Worm (Caenorhabditis elegans) whole organism, young adult: ENCODE results near the gene K04C1.3.
A peak's percentile ranks its signal among the peaks of the same experiment; 100 is the strongest.

Source experiments
- B0019.2 ChIP-seq: fragments of 200-800 bp; sonication (Bioruptor generic); conservative IDR thresholded peaks from 2 replicates; pipeline ENCODE4 v1.3.6; 2022; ENCODE audit warnings: missing genetic modification reagents, missing genetic modification characterization, missing compliant biosample characterization
- B0035.1 ChIP-seq: sonication (generic microtip); optimal IDR thresholded peaks from 2 replicates; lab custom pipeline; 2016; ENCODE audit warnings: missing genetic modification characterization, mild to moderate bottlenecking, missing compliant biosample characterization, missing genotype, missing genetic modification reagents
- B0336.3 ChIP-seq: fragments of 200-800 bp; sonication (Bioruptor generic); IDR thresholded peaks from 2 replicates; pipeline ENCODE4 v1.3.6; 2022; ENCODE audit warnings: missing genetic modification characterization, missing compliant biosample characterization
- F10E7.11 ChIP-seq: sonication (generic microtip); optimal IDR thresholded peaks from 2 replicates; lab custom pipeline; 2017; ENCODE audit warnings: mild to moderate bottlenecking, missing genetic modification characterization, moderate library complexity, missing compliant biosample characterization
- F37B4.10 ChIP-seq: fragments of 200-800 bp; sonication (Bioruptor generic); IDR thresholded peaks from 2 replicates; pipeline ENCODE4 v1.3.6; 2022; ENCODE audit warnings: missing genetic modification characterization, missing compliant biosample characterization
- F52B5.7 ChIP-seq: sonication (generic microtip); optimal IDR thresholded peaks from 2 replicates; lab custom pipeline; 2016; ENCODE audit warnings: mild to moderate bottlenecking, missing genetic modification characterization, missing compliant biosample characterization
- K12H6.12 ChIP-seq: fragments of 200-800 bp; sonication (Bioruptor generic); optimal IDR thresholded peaks from 2 replicates; lab custom pipeline; 2018; ENCODE audit warnings: mild to moderate bottlenecking, missing genetic modification characterization, missing compliant biosample characterization
- T07F8.4 ChIP-seq: sonication (generic microtip); optimal IDR thresholded peaks from 2 replicates; lab custom pipeline; 2016; ENCODE audit warnings: mild to moderate bottlenecking, missing genetic modification characterization, moderate library complexity, missing compliant biosample characterization
- Y53G8AR.9 ChIP-seq: fragments of 200-800 bp; sonication (Bioruptor generic); conservative IDR thresholded peaks from 2 replicates; pipeline ENCODE4 v1.3.6; 2022; ENCODE audit warnings: missing genetic modification reagents, missing genetic modification characterization, missing compliant biosample characterization
- Y67H2A.10 ChIP-seq: fragments of 200-800 bp; sonication (Bioruptor generic); conservative IDR thresholded peaks from 2 replicates; pipeline ENCODE4 v1.3.6; 2022; ENCODE audit warnings: missing genetic modification reagents, missing genetic modification characterization, missing compliant biosample characterization
- atf-7 ChIP-seq: sonication (generic microtip); optimal IDR thresholded peaks from 2 replicates; lab custom pipeline; 2017; ENCODE audit warnings: mild to moderate bottlenecking, missing genetic modification characterization, missing compliant biosample characterization
- attf-3 ChIP-seq: fragments of 200-800 bp; sonication (Bioruptor generic); conservative IDR thresholded peaks from 2 replicates; pipeline ENCODE4 v1.3.6; 2022; ENCODE audit warnings: missing genetic modification reagents, missing genetic modification characterization, missing compliant biosample characterization
- cebp-2 ChIP-seq: fragments of 200-800 bp; sonication (Bioruptor generic); IDR thresholded peaks from 2 replicates; pipeline ENCODE4 v1.3.6; 2022; ENCODE audit warnings: missing genetic modification characterization, missing compliant biosample characterization
- ceh-27 ChIP-seq: fragments of 200-800 bp; sonication (Bioruptor generic); optimal IDR thresholded peaks from 2 replicates; lab custom pipeline; 2018; ENCODE audit warnings: mild to moderate bottlenecking, missing genetic modification characterization, moderate library complexity, missing compliant biosample characterization
- ceh-58 ChIP-seq: fragments of 200-800 bp; sonication (Bioruptor generic); IDR thresholded peaks from 2 replicates; pipeline ENCODE4 v1.3.6; 2022; ENCODE audit warnings: missing genetic modification characterization, missing compliant biosample characterization
- ceh-79 ChIP-seq: sonication (generic microtip); optimal IDR thresholded peaks from 2 replicates; lab custom pipeline; 2017; ENCODE audit warnings: mild to moderate bottlenecking, missing genetic modification characterization, missing compliant biosample characterization
- dpff-1 ChIP-seq: sonication (generic microtip); optimal IDR thresholded peaks from 2 replicates; lab custom pipeline; 2017; ENCODE audit warnings: mild to moderate bottlenecking, missing genetic modification characterization, missing compliant biosample characterization
- hlh-12 ChIP-seq: sonication (generic microtip); optimal IDR thresholded peaks from 2 replicates; lab custom pipeline; 2016; ENCODE audit warnings: missing genetic modification characterization, missing compliant biosample characterization
- hmg-1.2 ChIP-seq: fragments of 200-800 bp; sonication (Bioruptor generic); IDR thresholded peaks from 2 replicates; pipeline ENCODE4 v1.3.6; 2022; ENCODE audit warnings: missing genetic modification reagents, missing genetic modification characterization, missing compliant biosample characterization
- hmg-20 ChIP-seq: fragments of 200-800 bp; sonication (Bioruptor generic); IDR thresholded peaks from 2 replicates; pipeline ENCODE4 v1.3.6; 2022; ENCODE audit warnings: missing genetic modification reagents, missing genetic modification characterization, missing compliant biosample characterization
- hrde-1 ChIP-seq: sonication (generic microtip); optimal IDR thresholded peaks from 2 replicates; lab custom pipeline; 2016; ENCODE audit warnings: missing genetic modification characterization, mild to moderate bottlenecking, missing compliant biosample characterization, moderate library complexity, missing genotype, missing genetic modification reagents, borderline replicate concordance
- let-607 ChIP-seq, 2 experiments: fragments of 200-800 bp in 1 of 2; sonication (Bioruptor generic) in 1 of 2; sonication (generic microtip) in 1 of 2; optimal IDR thresholded peaks; 2 replicates each; lab custom pipeline; 2016 to 2018; ENCODE audit warnings: mild to moderate bottlenecking in 2 of 2, missing compliant biosample characterization in 2 of 2, missing genetic modification characterization in 2 of 2, moderate library complexity in 2 of 2, missing genotype in 1 of 2
- lin-35 ChIP-seq, 3 experiments: fragments of 150-350 bp in 2 of 3; sonication (generic microtip) in 1 of 3; optimal IDR thresholded peaks; 2 replicates each; lab custom pipeline; 2014 to 2018; ENCODE audit warnings: missing biosample characterization in 3 of 3, missing genetic modification characterization in 3 of 3, missing genetic modification reagents in 3 of 3
- lir-1 ChIP-seq: fragments of 200-800 bp; sonication (Bioruptor generic); conservative IDR thresholded peaks from 2 replicates; pipeline ENCODE4 v1.3.6; 2022; ENCODE audit warnings: missing genetic modification reagents, missing genetic modification characterization, missing compliant biosample characterization
- lsy-27 ChIP-seq: sonication (generic microtip); optimal IDR thresholded peaks from 2 replicates; lab custom pipeline; 2017; ENCODE audit warnings: missing genetic modification characterization, mild to moderate bottlenecking, missing compliant biosample characterization, antibody characterized with exemption, missing genotype, borderline replicate concordance; ENCODE audit not compliant: insufficient read depth
- madf-10 ChIP-seq: sonication (generic microtip); optimal IDR thresholded peaks from 2 replicates; lab custom pipeline; 2016; ENCODE audit warnings: mild to moderate bottlenecking, missing genetic modification characterization, missing compliant biosample characterization
- madf-3 ChIP-seq: fragments of 200-800 bp; sonication (Bioruptor generic); IDR thresholded peaks from 2 replicates; pipeline ENCODE4 v1.3.6; 2022; ENCODE audit warnings: missing genetic modification reagents, missing genetic modification characterization, missing compliant biosample characterization
- nfya-1 ChIP-seq: sonication (generic microtip); optimal IDR thresholded peaks from 2 replicates; lab custom pipeline; 2017; ENCODE audit warnings: antibody characterized with exemption, missing compliant biosample characterization, missing genetic modification characterization, borderline replicate concordance; ENCODE audit not compliant: insufficient read depth
- nhr-27 ChIP-seq: fragments of 200-800 bp; sonication (Bioruptor generic); optimal IDR thresholded peaks from 2 replicates; lab custom pipeline; 2018; ENCODE audit warnings: mild to moderate bottlenecking, missing genetic modification characterization, moderate library complexity, missing compliant biosample characterization
- nhr-80 ChIP-seq: sonication (generic microtip); optimal IDR thresholded peaks from 2 replicates; lab custom pipeline; 2016; ENCODE audit warnings: missing genetic modification characterization, missing compliant biosample characterization
- pbrm-1 ChIP-seq: fragments of 200-800 bp; sonication (Bioruptor generic); IDR thresholded peaks from 2 replicates; pipeline ENCODE4 v1.3.6; 2022; ENCODE audit warnings: missing genetic modification reagents, missing genetic modification characterization, missing compliant biosample characterization
- rec-8 ChIP-seq, 2 experiments: sonication (generic microtip); optimal IDR thresholded peaks; 2 replicates each; lab custom pipeline; 2016; ENCODE audit warnings: mild to moderate bottlenecking in 2 of 2, missing genetic modification characterization in 2 of 2, missing genetic modification reagents in 2 of 2, missing genotype in 2 of 2, missing biosample characterization in 1 of 2, missing compliant biosample characterization in 1 of 2, moderate library complexity in 1 of 2
- repo-1 ChIP-seq: sonication (generic microtip); optimal IDR thresholded peaks from 2 replicates; lab custom pipeline; 2017; ENCODE audit warnings: mild to moderate bottlenecking, missing genetic modification characterization, missing compliant biosample characterization
- sdz-38 ChIP-seq: sonication (generic microtip); optimal IDR thresholded peaks from 2 replicates; lab custom pipeline; 2016; ENCODE audit warnings: missing genotype, missing genetic modification characterization, missing compliant biosample characterization
- sea-2 ChIP-seq: fragments of 200-800 bp; sonication (Bioruptor generic); IDR thresholded peaks from 2 replicates; pipeline ENCODE4 v1.3.6; 2022; ENCODE audit warnings: missing genetic modification characterization, missing compliant biosample characterization
- snpc-4 ChIP-seq, 5 experiments: fragments of 150-350 bp in 1 of 5; sonication (generic microtip) in 4 of 5; optimal IDR thresholded peaks; 2 replicates each; lab custom pipeline; 2014 to 2018; ENCODE audit warnings: missing genetic modification characterization in 5 of 5, missing biosample characterization in 3 of 5, antibody characterized with exemption in 2 of 5, mild to moderate bottlenecking in 2 of 5, missing compliant biosample characterization in 2 of 5, missing genotype in 2 of 5, moderate library complexity in 2 of 5, missing genetic modification reagents in 1 of 5
- sptf-2 ChIP-seq: fragments of 200-800 bp; sonication (Bioruptor generic); optimal IDR thresholded peaks from 2 replicates; lab custom pipeline; 2018; ENCODE audit warnings: mild to moderate bottlenecking, missing genetic modification characterization, missing compliant biosample characterization
- tlf-1 ChIP-seq: fragments of 200-800 bp; sonication (Bioruptor generic); optimal IDR thresholded peaks from 2 replicates; lab custom pipeline; 2018; ENCODE audit warnings: mild to moderate bottlenecking, missing genetic modification characterization, missing compliant biosample characterization
- zim-3 ChIP-seq: sonication (generic microtip); optimal IDR thresholded peaks from 2 replicates; lab custom pipeline; 2017; ENCODE audit warnings: mild to moderate bottlenecking, missing genetic modification characterization, moderate library complexity, missing compliant biosample characterization
- ztf-25 ChIP-seq: fragments of 200-800 bp; sonication (Bioruptor generic); IDR thresholded peaks from 2 replicates; pipeline ENCODE4 v1.3.6; 2022; ENCODE audit warnings: missing genetic modification reagents, missing genetic modification characterization, missing compliant biosample characterization

K04C1.3 gene

ce11 chrX:14228764-14229163 is 14.4 kb downstream of the K04C1.3 start (continued):
- TF ChIP-seq hrde-1 (peak; percentile 40), ceh-58 (GFP tag; lab: Robert Waterston, UW) (no peak), ztf-25 (GFP tag; lab: Robert Waterston, UW) (peak; percentile 81), lir-1 (GFP tag; lab: Robert Waterston, UW) (peak; percentile 84; the same call in 1 of the 2 replicates), ceh-27 (GFP tag; lab: Kevin White, UChicago) (no peak), sea-2 (0 out of 2 replicates have a peak, but pooled peaks have one; percentile 21), pbrm-1 (GFP tag; lab: Robert Waterston, UW) (peak; percentile 61; the same call in 1 of the 2 replicates), B0336.3 (GFP tag; lab: Robert Waterston, UW) (no peak), Y53G8AR.9 (GFP tag; lab: Robert Waterston, UW) (no peak), T07F8.4 (tag; lab: Kevin White, UChicago) (peak; percentile 8), let-607 (tag; optimal IDR thresholded peaks at IDR 0.05; lab: Kevin White, UChicago) (no peak), sdz-38 (no peak), hmg-1.2 (GFP tag; lab: Robert Waterston, UW) (no peak; the same call in 1 of the 2 replicates), F52B5.7 (tag; lab: Kevin White, UChicago) (no peak), cebp-2 (GFP tag; lab: Robert Waterston, UW) (0 out of 2 replicates have a peak, but pooled peaks have one; percentile 16), hmg-20 (GFP tag; lab: Robert Waterston, UW) (no peak), Y67H2A.10 (no peak), madf-10 (tag; lab: Kevin White, UChicago) (peak; percentile 19), B0035.1 (tag; lab: Kevin White, UChicago) (peak; percentile 14), attf-3 (GFP tag; lab: Robert Waterston, UW) (no peak), nhr-27 (tag; lab: Kevin White, UChicago) (no peak), F37B4.10 (GFP tag; lab: Robert Waterston, UW) (no peak), F10E7.11 (tag; lab: Kevin White, UChicago) (no peak)

ce11 chrX:14225273-14225672 is 17.9 kb downstream of the K04C1.3 start, which contains the start of gene cyp-13B2:
Gene cyp-13B2 (plus strand): TSS chrX:14225573.
- TF ChIP-seq sptf-2 (GFP tag; lab: Kevin White, UChicago) (no peak), ceh-58 (GFP tag; lab: Robert Waterston, UW) (no peak), ceh-79 (tag; lab: Kevin White, UChicago) (no peak), lsy-27 (no peak), dpff-1 (tag; lab: Kevin White, UChicago) (no peak), B0019.2 (GFP tag; lab: Robert Waterston, UW) (no peak), nhr-80 (tag; lab: Kevin White, UChicago) (no peak), hlh-12 (tag; lab: Kevin White, UChicago) (no peak), atf-7 (tag; lab: Kevin White, UChicago) (no peak), cebp-2 (GFP tag; lab: Robert Waterston, UW) (no peak), rec-8 (tag; optimal IDR thresholded peaks at IDR 0.05; lab: Kevin White, UChicago) (no peak), T07F8.4 (tag; lab: Kevin White, UChicago) (no peak), K12H6.12 (tag; lab: Kevin White, UChicago) (no peak), nfya-1 (no peak), snpc-4 (GFP tag; optimal IDR thresholded peaks at IDR 0.05; lab: Kevin White, UChicago) (no peak), snpc-4 (tag; optimal IDR thresholded peaks at IDR 0.05; lab: Kevin White, UChicago) (no peak)

- TF ChIP-seq zim-3 (tag; lab: Kevin White, UChicago) (no peak), lin-35 (GFP tag; optimal IDR thresholded peaks at IDR 0.05; lab: Kevin White, UChicago) (no peak), madf-3 (GFP tag; lab: Robert Waterston, UW) (no peak), repo-1 (tag; lab: Kevin White, UChicago) (no peak), tlf-1 (no peak)
Observed at ce11 chrX:14223156-14223555, 20.0 kb downstream of the K04C1.3 start, which contains the start of gene K06G5.3. Gene K06G5.3 (minus strand): TSS chrX:14223256.
